Fruit fly (Drosophila melanogaster) whole organism, adult: ENCODE measurements around the gene ppk14.

Source experiments
- CG11617 ChIP-seq: fragments of 200-800 bp; sonication (Bioruptor generic); optimal IDR thresholded peaks from 2 replicates; lab custom pipeline; 2017; ENCODE audit warnings: mild to moderate bottlenecking, missing biosample characterization, missing genetic modification reagents, missing genetic modification characterization
- CG12768 ChIP-seq: fragments of 200-800 bp; sonication (Bioruptor generic); optimal IDR thresholded peaks from 2 replicates; lab custom pipeline; 2017; ENCODE audit warnings: missing biosample characterization, missing genetic modification characterization, mild to moderate bottlenecking, moderate library complexity, missing genetic modification reagents
- CG14711 ChIP-seq: fragments of 200-800 bp; sonication (Bioruptor generic); optimal IDR thresholded peaks from 2 replicates; lab custom pipeline; 2018; ENCODE audit warnings: missing biosample characterization, mild to moderate bottlenecking, missing genetic modification characterization, moderate library complexity
- CG1620 ChIP-seq: fragments of 200-800 bp; sonication (Bioruptor generic); optimal IDR thresholded peaks from 2 replicates; lab custom pipeline; 2016; ENCODE audit warnings: missing biosample characterization, missing genetic modification characterization
- CG33017 ChIP-seq: fragments of 200-800 bp; sonication (Bioruptor generic); optimal IDR thresholded peaks from 2 replicates; lab custom pipeline; 2018; ENCODE audit warnings: missing biosample characterization, mild to moderate bottlenecking, missing genetic modification characterization, moderate library complexity
- CG5204 ChIP-seq: fragments of 200-800 bp; sonication (Bioruptor generic); optimal IDR thresholded peaks from 2 replicates; lab custom pipeline; 2016; ENCODE audit warnings: missing biosample characterization, missing genetic modification characterization
- CG7045 ChIP-seq: fragments of 200-800 bp; sonication (Bioruptor generic); optimal IDR thresholded peaks from 2 replicates; lab custom pipeline; 2017; ENCODE audit warnings: missing biosample characterization, mild to moderate bottlenecking, missing genetic modification characterization
- CG7101 ChIP-seq: fragments of 200-800 bp; sonication (Bioruptor generic); optimal IDR thresholded peaks from 2 replicates; lab custom pipeline; 2018; ENCODE audit warnings: missing biosample characterization, mild to moderate bottlenecking, missing genetic modification characterization, moderate library complexity
- Clk ChIP-seq: fragments of 200-800 bp; sonication (Bioruptor generic); optimal IDR thresholded peaks from 2 replicates; lab custom pipeline; 2017; ENCODE audit warnings: missing biosample characterization, missing genetic modification characterization
- Crg-1 ChIP-seq: fragments of 200-800 bp; sonication (Bioruptor generic); optimal IDR thresholded peaks from 2 replicates; lab custom pipeline; 2016; ENCODE audit warnings: missing biosample characterization, missing genetic modification characterization
- Hr96 ChIP-seq: fragments of 200-800 bp; sonication (Bioruptor generic); optimal IDR thresholded peaks from 2 replicates; lab custom pipeline; 2016; ENCODE audit warnings: missing biosample characterization, missing genetic modification characterization
- Mnt ChIP-seq: fragments of 200-800 bp; sonication (Bioruptor generic); optimal IDR thresholded peaks from 2 replicates; lab custom pipeline; 2016; ENCODE audit warnings: missing biosample characterization, mild to moderate bottlenecking, missing genetic modification characterization
- bab1 ChIP-seq: fragments of 200-800 bp; sonication (Bioruptor generic); optimal IDR thresholded peaks from 3 replicates; lab custom pipeline; 2019; ENCODE audit warnings: missing biosample characterization, mild to moderate bottlenecking, missing genetic modification characterization, moderate library complexity
- cic ChIP-seq: fragments of 200-800 bp; sonication (Bioruptor generic); optimal IDR thresholded peaks from 2 replicates; lab custom pipeline; 2017; ENCODE audit warnings: missing biosample characterization, mild to moderate bottlenecking, missing genetic modification characterization, moderate library complexity
- cnc ChIP-seq, 2 experiments: fragments of >200 bp; optimal IDR thresholded peaks; 2 replicates each; lab custom pipeline; 2017
- kay ChIP-seq: fragments of 200-800 bp; sonication (Bioruptor generic); peaks from one replicate; lab custom pipeline; 2016; ENCODE audit warnings: missing biosample characterization, missing genetic modification characterization, borderline replicate concordance
- ovo ChIP-seq: fragments of 200-800 bp; sonication (Bioruptor generic); optimal IDR thresholded peaks from 2 replicates; lab custom pipeline; 2016; ENCODE audit warnings: missing biosample characterization, missing genetic modification characterization
- pad ChIP-seq: fragments of 200-800 bp; sonication (Bioruptor generic); optimal IDR thresholded peaks from 3 replicates; lab custom pipeline; 2017; ENCODE audit warnings: missing biosample characterization, missing genetic modification characterization, mild to moderate bottlenecking, moderate library complexity, missing genetic modification reagents
- tj ChIP-seq: fragments of 200-800 bp; sonication (Bioruptor generic); optimal IDR thresholded peaks from 3 replicates; lab custom pipeline; 2017; ENCODE audit warnings: missing biosample characterization, mild to moderate bottlenecking, missing genetic modification characterization, moderate library complexity
- toe ChIP-seq: fragments of 200-800 bp; sonication (Bioruptor generic); optimal IDR thresholded peaks from 2 replicates; lab custom pipeline; 2016; ENCODE audit warnings: missing biosample characterization, missing genetic modification characterization

The ppk14 gene

DNA sequence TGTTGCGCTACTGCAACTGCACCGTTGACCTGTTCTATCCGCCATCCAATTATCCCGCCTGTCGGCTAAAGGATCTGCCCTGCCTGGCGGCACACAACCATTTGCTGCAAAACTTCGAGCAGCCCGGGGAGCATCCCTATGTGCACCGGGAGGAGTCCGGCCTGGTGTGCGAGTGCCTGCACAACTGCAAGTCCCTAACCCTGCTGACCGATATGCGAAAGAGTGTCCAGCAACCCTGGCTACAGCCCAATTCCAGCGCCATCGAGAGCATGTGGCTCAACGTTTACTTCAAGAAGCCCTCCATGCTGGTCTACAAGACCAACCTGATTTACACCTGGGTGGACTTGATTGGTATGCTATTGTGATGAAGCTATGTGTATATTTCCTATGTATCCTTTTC is 1.4 kb downstream of the ppk14 start:
- TF ChIP-seq CG11617 (GFP tag; lab: Kevin White, UChicago) (no peak), cnc (optimal IDR thresholded peaks at IDR 0.05; lab: Kevin White, UChicago) (no peak), CG5204 (GFP tag; lab: Kevin White, UChicago) (no peak)

DNA sequence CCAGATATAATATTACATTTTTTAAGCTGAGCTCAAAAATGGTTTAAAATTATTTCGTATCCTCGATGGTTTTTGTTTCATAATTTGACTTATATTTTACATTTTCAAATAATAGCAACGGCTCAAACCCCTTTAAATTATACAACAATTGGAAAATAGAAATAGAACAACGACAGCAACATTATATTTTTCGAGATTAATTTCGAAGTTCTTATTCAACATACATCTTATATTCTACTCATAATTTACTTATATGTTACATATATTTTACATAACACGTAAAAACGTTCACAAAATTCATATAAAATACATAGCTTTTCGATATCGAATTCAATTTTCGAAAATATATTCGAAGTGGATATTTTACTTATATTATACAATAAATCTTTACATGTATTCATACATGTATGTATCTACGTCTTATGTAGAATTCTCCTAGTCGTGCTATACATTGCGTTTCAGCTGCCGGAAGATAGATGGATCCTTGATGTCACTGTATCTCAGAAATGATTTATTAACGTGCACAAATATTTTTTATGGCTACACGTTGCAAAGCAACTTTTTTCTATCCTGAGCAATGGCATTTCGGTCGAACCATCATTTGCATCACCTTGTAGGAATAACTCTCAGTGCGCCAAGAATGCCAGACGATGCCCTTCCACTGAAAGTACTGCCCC is 2.1 kb downstream of the ppk14 start:
- TF ChIP-seq Crg-1 (GFP tag; lab: Kevin White, UChicago) (no peak), Hr96 (GFP tag; lab: Kevin White, UChicago) (no peak)

DNA sequence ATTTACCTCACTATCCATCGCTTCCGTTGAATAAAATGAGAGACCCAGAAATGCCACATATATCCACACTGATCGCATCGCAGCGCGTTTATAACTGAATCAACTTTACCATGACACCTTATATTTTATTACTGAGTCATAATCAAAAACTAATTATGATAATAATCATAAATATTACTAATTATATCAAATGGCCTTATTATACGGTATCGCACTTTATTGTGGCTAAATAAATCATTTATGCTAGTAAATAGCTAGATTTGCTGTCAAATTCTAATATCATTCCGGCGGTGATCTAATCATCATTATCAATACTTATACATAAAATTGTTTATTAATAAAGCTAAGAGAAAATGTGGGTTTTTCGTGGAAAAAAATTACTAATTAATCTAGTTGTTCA is 3.5 kb downstream of the ppk14 start, which contains the start of gene CG9500:
TSS of gene CG9500 (minus strand) at position 101 of the 400 bp plus-strand sequence.
- TF ChIP-seq cic (GFP tag; lab: Kevin White, UChicago) = no peak
- TF ChIP-seq ovo = no peak
- TF ChIP-seq CG12768 (GFP tag; lab: Kevin White, UChicago) = no peak
- no peak for TF ChIP-seq CG7045
- no peak for TF ChIP-seq tj (GFP tag; lab: Kevin White, UChicago)
- TF ChIP-seq CG7101 = no peak
- TF ChIP-seq bab1 = no peak
- TF ChIP-seq CG11617 (GFP tag; lab: Kevin White, UChicago) = no peak
- TF ChIP-seq kay (GFP tag; lab: Kevin White, UChicago) = no peak
- no peak for TF ChIP-seq Hr96 (GFP tag; lab: Kevin White, UChicago)
- TF ChIP-seq CG5204 (GFP tag; lab: Kevin White, UChicago) = no peak
- no peak for TF ChIP-seq Crg-1 (GFP tag; lab: Kevin White, UChicago)
- TF ChIP-seq pad (GFP tag; lab: Kevin White, UChicago) = no peak
- no peak for TF ChIP-seq CG1620 (GFP tag; lab: Kevin White, UChicago)
- TF ChIP-seq cnc (optimal IDR thresholded peaks at IDR 0.05; lab: Kevin White, UChicago) = no peak
- TF ChIP-seq CG33017 (tag; lab: Kevin White, UChicago) = no peak
- TF ChIP-seq toe = no peak
- TF ChIP-seq Clk (GFP tag; lab: Kevin White, UChicago) = no peak

DNA sequence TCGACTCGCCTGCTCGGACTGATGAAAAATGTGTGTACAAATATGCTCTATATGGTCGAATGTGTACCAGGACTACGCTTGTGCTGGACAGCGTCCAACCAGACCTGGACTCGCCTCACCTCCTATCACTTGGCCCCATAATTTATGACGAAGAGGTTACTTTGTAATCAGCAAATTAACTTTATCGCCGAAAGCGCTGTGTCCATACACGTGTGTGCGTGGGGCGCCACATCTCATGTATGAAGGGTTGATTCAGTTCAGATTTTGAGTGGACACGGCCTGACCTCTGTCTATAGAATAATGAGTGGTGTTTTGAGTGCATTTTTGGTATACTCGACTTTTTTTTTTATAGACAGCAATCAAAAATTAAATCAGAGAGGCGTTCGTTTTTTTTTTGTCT is 5.3 kb downstream of the ppk14 start:
- no peak for TF ChIP-seq pad (GFP tag; lab: Kevin White, UChicago)
- no peak for TF ChIP-seq cnc (optimal IDR thresholded peaks at IDR 0.05; lab: Kevin White, UChicago)
- no peak for TF ChIP-seq Clk (GFP tag; lab: Kevin White, UChicago)
- TF ChIP-seq CG12768 (GFP tag; lab: Kevin White, UChicago) = no peak
- TF ChIP-seq CG1620 (GFP tag; lab: Kevin White, UChicago) = no peak
- no peak for TF ChIP-seq bab1
- TF ChIP-seq CG5204 (GFP tag; lab: Kevin White, UChicago) = no peak
- TF ChIP-seq cic (GFP tag; lab: Kevin White, UChicago) = no peak
- no peak for TF ChIP-seq CG33017 (tag; lab: Kevin White, UChicago)
- TF ChIP-seq CG11617 (GFP tag; lab: Kevin White, UChicago) = no peak
- no peak for TF ChIP-seq Crg-1 (GFP tag; lab: Kevin White, UChicago)
- no peak for TF ChIP-seq toe
- TF ChIP-seq kay (GFP tag; lab: Kevin White, UChicago) = no peak
- TF ChIP-seq ovo = no peak
- TF ChIP-seq Hr96 (GFP tag; lab: Kevin White, UChicago) = no peak
- no peak for TF ChIP-seq Mnt (GFP tag; lab: Kevin White, UChicago)
- TF ChIP-seq tj (GFP tag; lab: Kevin White, UChicago) = no peak
- no peak for TF ChIP-seq CG14711 (tag; lab: Kevin White, UChicago)

DNA sequence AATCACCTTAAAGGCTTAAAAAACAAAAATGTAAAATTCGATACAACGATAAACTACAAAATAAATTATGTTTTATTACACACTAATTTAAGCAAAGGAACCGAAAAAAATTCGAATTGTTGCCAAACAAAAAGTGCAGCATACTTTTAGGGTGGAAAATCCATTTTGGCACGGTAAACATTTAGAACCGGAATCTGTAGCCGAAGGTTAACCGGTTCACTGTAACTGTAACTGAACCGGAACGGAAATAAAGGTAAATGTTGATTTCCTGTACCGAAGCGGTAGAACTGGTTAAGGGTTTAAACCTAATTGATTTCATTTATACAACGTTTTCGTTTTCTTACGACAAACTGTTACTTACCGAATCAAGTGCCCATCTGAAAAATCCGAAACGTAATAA is 12.2 kb downstream of the ppk14 start:
- TF ChIP-seq CG7101 (no peak), Hr96 (GFP tag; lab: Kevin White, UChicago) (no peak), ovo (no peak), bab1 (no peak), CG12768 (GFP tag; lab: Kevin White, UChicago) (no peak), tj (GFP tag; lab: Kevin White, UChicago) (no peak), CG1620 (GFP tag; lab: Kevin White, UChicago) (no peak), CG5204 (GFP tag; lab: Kevin White, UChicago) (no peak), Crg-1 (GFP tag; lab: Kevin White, UChicago) (no peak), cnc (optimal IDR thresholded peaks at IDR 0.05; lab: Kevin White, UChicago) (no peak)

DNA sequence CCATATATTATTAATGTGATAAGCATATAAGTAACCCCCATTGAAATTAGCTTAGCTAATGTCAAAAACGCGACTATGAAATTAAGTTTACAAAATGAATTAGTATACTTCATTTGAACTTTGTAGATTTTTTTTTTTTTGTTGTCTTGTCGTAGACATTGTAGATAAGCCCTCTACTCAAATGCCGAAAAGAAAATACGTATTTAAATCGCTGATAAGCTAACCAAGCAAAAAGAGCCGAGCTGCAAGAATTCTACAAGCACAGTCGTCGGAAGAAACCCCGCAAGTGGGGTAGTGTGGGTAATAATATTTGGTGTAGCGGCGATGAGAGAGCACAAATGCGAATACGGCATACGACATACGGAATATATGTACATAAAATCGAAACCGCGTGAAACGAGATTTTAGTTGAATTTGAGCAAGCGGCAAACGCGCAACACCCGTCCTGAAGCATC is 12.7 kb downstream of the ppk14 start, which contains the start of gene Nepl4:
TSS of gene Nepl4 (plus strand) at position 405 of the 455 bp plus-strand sequence.
- TF ChIP-seq tj (GFP tag; lab: Kevin White, UChicago) (peak; percentile 78), kay (GFP tag; lab: Kevin White, UChicago) (no peak)

DNA sequence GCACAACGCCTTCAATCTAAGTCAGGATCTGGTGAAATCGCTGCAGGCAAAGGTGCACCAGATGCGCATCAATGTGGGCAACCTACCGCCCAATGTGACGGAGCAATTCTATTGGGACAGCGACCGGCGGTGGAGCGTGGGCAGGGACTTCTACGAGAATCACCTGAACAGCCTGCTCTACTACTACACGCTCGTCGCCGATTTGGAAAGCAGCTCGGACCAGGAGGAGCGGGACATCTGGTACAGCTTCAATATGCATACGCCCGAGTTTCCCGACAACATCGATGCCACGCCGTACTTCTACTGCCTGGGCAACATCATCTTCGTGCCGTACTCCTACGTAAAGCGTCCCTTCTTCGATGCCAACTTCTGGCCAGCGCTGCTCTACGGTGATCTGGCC is 14.5 kb downstream of the ppk14 start:
- TF ChIP-seq cnc (optimal IDR thresholded peaks at IDR 0.05; lab: Kevin White, UChicago) (no peak), Clk (GFP tag; lab: Kevin White, UChicago) (no peak)
